Worm (Caenorhabditis elegans): ENCODE results near the gene mam-2.

- TF ChIP-seq cog-1 (tag; optimal IDR thresholded peaks at IDR 0.05): no peak
- TF ChIP-seq tab-1 (GFP tag; IDR thresholded peaks at IDR 0.05): no peak
- no peak for TF ChIP-seq ref-1 (GFP tag; conservative IDR thresholded peaks at IDR 0.05)
- TF ChIP-seq ztf-23 (GFP tag; IDR thresholded peaks at IDR 0.05): no peak
- no peak for TF ChIP-seq T22C8.4 (GFP tag; IDR thresholded peaks at IDR 0.05)
- no peak for TF ChIP-seq klf-2 (GFP tag; conservative IDR thresholded peaks at IDR 0.05)
- TF ChIP-seq flt-1 (GFP tag; IDR thresholded peaks at IDR 0.05): no peak
- TF ChIP-seq med-1 (GFP tag; optimal IDR thresholded peaks at IDR 0.05; ENCODE audit: insufficient read depth): no peak
Measured at ce11 chrIV:9976284-9976683, 6.7 kb upstream of the mam-2 start, which contains the start of gene C47E12.14.

Measured in whole organism, midembryonic.